Fruit fly (Drosophila melanogaster) whole organism, prepupa: ENCODE results near the gene Cyp4ac2.

Experiments
- CG10631 ChIP-seq: fragments of 200-800 bp; sonication (Bioruptor generic); optimal IDR thresholded peaks from 2 replicates; lab custom pipeline; 2016; ENCODE audit warnings: missing biosample characterization, missing genetic modification characterization
- CG10669 ChIP-seq: fragments of 200-800 bp; sonication (Bioruptor generic); optimal IDR thresholded peaks from 3 replicates; lab custom pipeline; 2018; ENCODE audit warnings: missing biosample characterization, mild to moderate bottlenecking, missing genetic modification characterization, moderate library complexity
- CG11294 ChIP-seq: fragments of 200-800 bp; sonication (Bioruptor generic); IDR thresholded peaks from 2 replicates; pipeline ENCODE4 v1.3.6; 2022; ENCODE audit warnings: missing biosample characterization, missing genetic modification characterization
- CG11762 ChIP-seq: fragments of 200-800 bp; sonication (Bioruptor generic); optimal IDR thresholded peaks from 3 replicates; lab custom pipeline; 2016; ENCODE audit warnings: missing biosample characterization, missing genetic modification characterization; ENCODE audit not compliant: insufficient read depth
- CG11902 ChIP-seq: fragments of 200-800 bp; sonication (Bioruptor generic); optimal IDR thresholded peaks from 3 replicates; lab custom pipeline; 2016; ENCODE audit warnings: missing biosample characterization, missing genetic modification characterization
- CG15336 ChIP-seq: fragments of 200-800 bp; sonication (Bioruptor generic); IDR thresholded peaks from 2 replicates; pipeline ENCODE4 v1.3.6; 2022; ENCODE audit warnings: missing biosample characterization, missing genetic modification characterization
- CG1621 ChIP-seq: fragments of 200-800 bp; sonication (Bioruptor generic); optimal IDR thresholded peaks from 3 replicates; lab custom pipeline; 2018; ENCODE audit warnings: missing biosample characterization, mild to moderate bottlenecking, missing genetic modification characterization
- CG16779 ChIP-seq: fragments of 200-800 bp; sonication (Bioruptor generic); optimal IDR thresholded peaks from 3 replicates; lab custom pipeline; 2017; ENCODE audit warnings: missing biosample characterization, mild to moderate bottlenecking, missing genetic modification characterization
- CG3032 ChIP-seq: fragments of 200-800 bp; optimal IDR thresholded peaks from 2 replicates; lab custom pipeline; 2019; ENCODE audit warnings: missing biosample characterization, mild to moderate bottlenecking, missing genetic modification characterization, moderate library complexity
- CG31627 ChIP-seq: fragments of 200-800 bp; sonication (Bioruptor generic); optimal IDR thresholded peaks from 3 replicates; lab custom pipeline; 2016; ENCODE audit warnings: missing biosample characterization, missing genetic modification characterization
- CG32006 ChIP-seq: fragments of 200-800 bp; sonication (Bioruptor generic); optimal IDR thresholded peaks from 3 replicates; lab custom pipeline; 2017; ENCODE audit warnings: missing biosample characterization, mild to moderate bottlenecking, missing genetic modification characterization
- CG34406 ChIP-seq: fragments of 200-800 bp; sonication (Bioruptor generic); optimal IDR thresholded peaks from 3 replicates; lab custom pipeline; 2016; ENCODE audit warnings: missing biosample characterization, missing genetic modification characterization
- CG3919 ChIP-seq: fragments of 200-800 bp; sonication (Bioruptor generic); optimal IDR thresholded peaks from 3 replicates; lab custom pipeline; 2016; ENCODE audit warnings: missing biosample characterization, missing genetic modification characterization
- CG6276 ChIP-seq: fragments of 200-800 bp; sonication (Bioruptor generic); optimal IDR thresholded peaks from 2 replicates; lab custom pipeline; 2017; ENCODE audit warnings: missing biosample characterization, mild to moderate bottlenecking, missing genetic modification characterization
- CG6808 ChIP-seq: fragments of 200-800 bp; sonication (Bioruptor generic); optimal IDR thresholded peaks from 3 replicates; lab custom pipeline; 2017; ENCODE audit warnings: missing biosample characterization, missing genetic modification characterization, mild to moderate bottlenecking, moderate library complexity, missing genetic modification reagents
- CG6854 ChIP-seq: fragments of 200-800 bp; sonication (Bioruptor generic); optimal IDR thresholded peaks from 2 replicates; lab custom pipeline; 2017; ENCODE audit warnings: missing biosample characterization, mild to moderate bottlenecking, missing genetic modification characterization
- CG7368 ChIP-seq: fragments of 200-800 bp; sonication (Bioruptor generic); optimal IDR thresholded peaks from 3 replicates; lab custom pipeline; 2016; ENCODE audit warnings: missing biosample characterization, missing genetic modification characterization
- CG8119 ChIP-seq: fragments of 200-800 bp; sonication (Bioruptor generic); IDR thresholded peaks from 3 replicates; pipeline ENCODE4 v1.3.6; 2022; ENCODE audit warnings: missing biosample characterization, missing genetic modification characterization
- CG8319 ChIP-seq: fragments of 200-800 bp; sonication (Bioruptor generic); optimal IDR thresholded peaks from 3 replicates; lab custom pipeline; 2016; ENCODE audit warnings: missing biosample characterization, missing genetic modification characterization
- CG8632 ChIP-seq: fragments of 200-800 bp; sonication (Bioruptor generic); optimal IDR thresholded peaks from 3 replicates; lab custom pipeline; 2016; ENCODE audit warnings: missing biosample characterization, missing genetic modification characterization
- Eip75B ChIP-seq: fragments of 200-800 bp; sonication (Bioruptor generic); optimal IDR thresholded peaks from 3 replicates; lab custom pipeline; 2016; ENCODE audit warnings: missing biosample characterization, missing genetic modification characterization
- Eip78C ChIP-seq: fragments of 200-800 bp; sonication (Bioruptor generic); peaks from one replicate; lab custom pipeline; 2016; ENCODE audit warnings: missing biosample characterization, missing genetic modification characterization
- Eip93F ChIP-seq: fragments of 200-800 bp; sonication (Bioruptor generic); optimal IDR thresholded peaks from 2 replicates; lab custom pipeline; 2016; ENCODE audit warnings: missing biosample characterization, mild to moderate bottlenecking, missing genetic modification characterization
- Ets21C ChIP-seq: fragments of 200-800 bp; sonication (Bioruptor generic); optimal IDR thresholded peaks from 3 replicates; lab custom pipeline; 2016; ENCODE audit warnings: missing biosample characterization, missing genetic modification characterization
- Gug ChIP-seq: fragments of 200-800 bp; sonication (Bioruptor generic); IDR thresholded peaks from 2 replicates; pipeline ENCODE4 v1.3.6; 2022; ENCODE audit warnings: missing biosample characterization, missing genetic modification characterization
- Hr38 ChIP-seq: sonication (Bioruptor generic); optimal IDR thresholded peaks from 2 replicates; lab custom pipeline; 2016; ENCODE audit warnings: missing biosample characterization, missing genetic modification characterization
- Hr39 ChIP-seq: fragments of 200-800 bp; sonication (Bioruptor generic); optimal IDR thresholded peaks from 2 replicates; lab custom pipeline; 2016; ENCODE audit warnings: missing biosample characterization, missing genetic modification characterization
- Hr4 ChIP-seq: fragments of 200-800 bp; sonication (Bioruptor generic); optimal IDR thresholded peaks from 3 replicates; lab custom pipeline; 2016; ENCODE audit warnings: missing biosample characterization, missing genetic modification characterization
- Lpt ChIP-seq: fragments of 200-800 bp; sonication (Bioruptor generic); optimal IDR thresholded peaks from 3 replicates; lab custom pipeline; 2016; ENCODE audit warnings: missing biosample characterization, missing genetic modification characterization
- Met ChIP-seq: fragments of 200-800 bp; sonication (Bioruptor generic); optimal IDR thresholded peaks from 3 replicates; lab custom pipeline; 2016; ENCODE audit warnings: missing biosample characterization, missing genetic modification characterization
- OdsH ChIP-seq: fragments of 200-800 bp; sonication (Bioruptor generic); optimal IDR thresholded peaks from 3 replicates; lab custom pipeline; 2016; ENCODE audit warnings: missing biosample characterization, missing genetic modification characterization
- Smox ChIP-seq: fragments of 200-800 bp; sonication (Bioruptor generic); optimal IDR thresholded peaks from 3 replicates; lab custom pipeline; 2016; ENCODE audit warnings: missing biosample characterization, missing genetic modification characterization
- Sox15 ChIP-seq: fragments of 200-800 bp; sonication (Bioruptor generic); optimal IDR thresholded peaks from 3 replicates; lab custom pipeline; 2016; ENCODE audit warnings: missing biosample characterization, missing genetic modification characterization
- achi ChIP-seq: fragments of 200-800 bp; sonication (Bioruptor generic); optimal IDR thresholded peaks from 3 replicates; lab custom pipeline; 2016; ENCODE audit warnings: missing biosample characterization, missing genetic modification characterization
- acj6 ChIP-seq: fragments of 200-800 bp; sonication (Bioruptor generic); optimal IDR thresholded peaks from 3 replicates; lab custom pipeline; 2016; ENCODE audit warnings: missing biosample characterization, missing genetic modification characterization
- dac ChIP-seq: fragments of 200-800 bp; sonication (Bioruptor generic); optimal IDR thresholded peaks from 2 replicates; lab custom pipeline; 2017; ENCODE audit warnings: missing biosample characterization, mild to moderate bottlenecking, missing genetic modification characterization
- dsx ChIP-seq: fragments of 200-800 bp; optimal IDR thresholded peaks from 3 replicates; lab custom pipeline; 2019; ENCODE audit warnings: missing biosample characterization, mild to moderate bottlenecking, missing genetic modification characterization, moderate library complexity; ENCODE audit not compliant: poor library complexity, severe bottlenecking
- eg ChIP-seq: fragments of 200-800 bp; sonication (Bioruptor generic); IDR thresholded peaks from 3 replicates; pipeline ENCODE4 v1.3.6; 2022; ENCODE audit warnings: missing biosample characterization, missing genetic modification characterization
- esn ChIP-seq: fragments of 200-800 bp; sonication (Bioruptor generic); optimal IDR thresholded peaks from 2 replicates; lab custom pipeline; 2016; ENCODE audit warnings: missing biosample characterization, mild to moderate bottlenecking, missing genetic modification characterization, moderate library complexity
- fd59A ChIP-seq: fragments of 200-800 bp; sonication (Bioruptor generic); optimal IDR thresholded peaks from 2 replicates; lab custom pipeline; 2017; ENCODE audit warnings: missing biosample characterization, mild to moderate bottlenecking, missing genetic modification characterization, missing genetic modification reagents
- fd85E ChIP-seq: fragments of 200-800 bp; sonication (Bioruptor generic); optimal IDR thresholded peaks from 3 replicates; lab custom pipeline; 2016; ENCODE audit warnings: missing biosample characterization, missing genetic modification characterization
- fkh ChIP-seq: fragments of 200-800 bp; sonication (Bioruptor generic); optimal IDR thresholded peaks from 3 replicates; lab custom pipeline; 2017; ENCODE audit warnings: missing biosample characterization, mild to moderate bottlenecking, missing genetic modification characterization, moderate library complexity
- net ChIP-seq: fragments of 200-800 bp; sonication (Bioruptor generic); optimal IDR thresholded peaks from 3 replicates; lab custom pipeline; 2016; ENCODE audit warnings: missing biosample characterization, missing genetic modification characterization
- spab ChIP-seq: fragments of 200-800 bp; sonication (Bioruptor generic); optimal IDR thresholded peaks from 2 replicates; lab custom pipeline; 2017; ENCODE audit warnings: missing biosample characterization, mild to moderate bottlenecking, missing genetic modification characterization, missing genetic modification reagents
- ss ChIP-seq, 2 experiments: fragments of 200-800 bp; sonication (Bioruptor generic); optimal IDR thresholded peaks; 2 replicates in 1 of 2; 3 replicates in 1 of 2; lab custom pipeline; 2017 to 2018; ENCODE audit warnings: mild to moderate bottlenecking in 2 of 2, missing biosample characterization in 2 of 2, missing genetic modification characterization in 2 of 2, moderate library complexity in 1 of 2
- topi ChIP-seq: fragments of 200-800 bp; sonication (Bioruptor generic); optimal IDR thresholded peaks from 3 replicates; lab custom pipeline; 2016; ENCODE audit warnings: missing biosample characterization, missing genetic modification characterization
- vri ChIP-seq: fragments of 200-800 bp; sonication (Bioruptor generic); optimal IDR thresholded peaks from 3 replicates; lab custom pipeline; 2016; ENCODE audit warnings: missing biosample characterization, mild to moderate bottlenecking, missing genetic modification characterization

The Cyp4ac2 gene

DNA sequence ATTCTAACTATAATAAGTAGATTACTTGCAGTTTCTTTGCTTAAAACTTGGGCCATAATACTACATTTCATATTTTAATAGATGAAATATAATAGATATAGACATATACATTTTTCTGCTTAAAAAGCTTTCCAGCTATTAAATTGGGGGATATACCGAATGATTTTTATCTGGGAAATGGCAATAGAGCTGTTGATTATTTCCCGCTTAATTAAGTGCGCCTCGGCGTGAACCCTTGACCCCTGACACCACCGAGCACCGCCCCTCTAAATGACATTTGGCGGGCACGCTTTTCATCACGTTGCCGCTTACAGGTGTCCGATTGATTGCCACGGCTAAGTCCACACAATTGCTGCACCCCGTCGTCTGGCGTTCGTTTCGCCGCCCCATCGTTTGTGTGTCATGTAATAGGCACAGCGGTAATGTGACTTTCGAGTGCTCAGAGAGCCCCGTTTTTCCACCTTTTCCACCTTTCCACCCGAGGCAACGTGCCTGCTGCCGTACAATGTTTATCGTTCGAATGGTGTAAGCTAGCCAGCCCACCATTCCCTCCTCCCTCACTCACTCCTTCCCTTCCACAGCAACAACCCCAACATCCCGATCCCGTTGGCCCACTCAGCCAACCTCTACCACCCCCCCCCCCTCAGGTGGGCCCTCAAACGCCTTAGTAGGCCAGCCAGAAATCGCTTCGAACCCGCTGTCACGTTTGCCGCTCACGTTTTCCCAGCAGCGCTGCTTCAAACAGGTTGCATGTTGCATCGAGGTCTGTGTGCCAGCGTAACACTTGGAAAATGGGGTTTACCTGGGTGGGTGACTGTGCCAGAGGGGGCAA, 34.8 kb downstream of the Cyp4ac2 start (continued):
- TF ChIP-seq CG8632 (GFP tag; lab: Kevin White, UChicago) (no peak), CG31627 (GFP tag; lab: Kevin White, UChicago) (no peak), achi (no peak), CG1621 (no peak), CG8319 (no peak), topi (GFP tag; lab: Kevin White, UChicago) (no peak), CG3032 (no peak), Lpt (no peak), CG32006 (no peak), Eip93F (no peak), CG7368 (GFP tag; lab: Kevin White, UChicago) (no peak), CG10669 (GFP tag; lab: Kevin White, UChicago) (no peak), CG16779 (tag; lab: Kevin White, UChicago) (no peak), CG3919 (GFP tag; lab: Kevin White, UChicago) (no peak), Sox15 (GFP tag; lab: Kevin White, UChicago) (no peak), Smox (GFP tag; lab: Kevin White, UChicago) (no peak), dac (no peak), fd85E (GFP tag; lab: Kevin White, UChicago) (no peak), CG6854 (GFP tag; lab: Kevin White, UChicago) (peak; percentile 12), Hr4 (no peak), CG8119 (GFP tag; lab: Robert Waterston, UW) (no peak; the same call in 2 of the 3 replicates), Hr38 (GFP tag; lab: Kevin White, UChicago) (no peak), spab (no peak), ss (GFP tag; optimal IDR thresholded peaks at IDR 0.05; lab: Kevin White, UChicago) (peak; percentile 32)
- TF ChIP-seq, all 60 proteins: peak for 11

dm6 chr2L:5302284-5302683, 36.1 kb downstream of the Cyp4ac2 start:
- TF ChIP-seq Eip78C (peak; percentile 63), CG15336 (GFP tag; lab: Robert Waterston, UW) (no peak; the same call in 1 of the 2 replicates), OdsH (peak; percentile 49), CG16779 (tag; lab: Kevin White, UChicago) (no peak), CG3919 (GFP tag; lab: Kevin White, UChicago) (no peak), Eip93F (no peak), ss (GFP tag; optimal IDR thresholded peaks at IDR 0.05; lab: Kevin White, UChicago) (no peak), CG11762 (GFP tag; lab: Kevin White, UChicago) (no peak), CG6854 (GFP tag; lab: Kevin White, UChicago) (no peak), CG10631 (GFP tag; lab: Kevin White, UChicago) (no peak), acj6 (GFP tag; lab: Kevin White, UChicago) (peak; percentile 12), Hr38 (GFP tag; lab: Kevin White, UChicago) (no peak), CG11294 (GFP tag; lab: Robert Waterston, UW) (peak; percentile 17; the same call in 1 of the 2 replicates), CG6276 (no peak), dsx (GFP tag; lab: Kevin White, UChicago) (no peak), Gug (GFP tag; lab: Robert Waterston, UW) (no peak; the same call in 1 of the 2 replicates), CG6808 (GFP tag; lab: Kevin White, UChicago) (no peak), net (GFP tag; lab: Kevin White, UChicago) (no peak), CG10669 (GFP tag; lab: Kevin White, UChicago) (peak; percentile 10), CG3032 (peak; percentile 5), topi (GFP tag; lab: Kevin White, UChicago) (peak; percentile 24), Hr4 (peak; percentile 29), fd85E (GFP tag; lab: Kevin White, UChicago) (no peak), Hr39 (GFP tag; lab: Kevin White, UChicago) (peak; percentile 31), eg (peak; percentile 16; the same call in 2 of the 3 replicates), Smox (GFP tag; lab: Kevin White, UChicago) (peak; percentile 23), Ets21C (GFP tag; lab: Kevin White, UChicago) (no peak), CG11902 (GFP tag; lab: Kevin White, UChicago) (no peak), Met (GFP tag; lab: Kevin White, UChicago) (no peak), CG32006 (peak; percentile 56), CG34406 (GFP tag; lab: Kevin White, UChicago) (peak; percentile 20), dac (no peak), Eip75B (no peak), fkh (GFP tag; lab: Kevin White, UChicago) (no peak), vri (GFP tag; lab: Kevin White, UChicago) (no peak), fd59A (GFP tag; lab: Kevin White, UChicago) (no peak), esn (GFP tag; lab: Kevin White, UChicago) (peak; percentile 2)
